Worm (Caenorhabditis elegans) whole organism, L3 larva: Measurements from ENCODE around the gene C13A2.7.
A peak's percentile ranks its signal among the peaks of the same experiment; 100 is the strongest.

ENCODE experiments used
- R02D3.7 ChIP-seq: fragments of 150-350 bp; optimal IDR thresholded peaks from 2 replicates; lab custom pipeline; 2014; ENCODE audit warnings: missing biosample characterization, missing genetic modification characterization
- ZK546.5 ChIP-seq: sonication (generic microtip); optimal IDR thresholded peaks from 2 replicates; lab custom pipeline; 2017; ENCODE audit warnings: missing biosample characterization, missing genetic modification characterization
- aly-2 ChIP-seq: fragments of 150-350 bp; optimal IDR thresholded peaks from 2 replicates; lab custom pipeline; 2014; ENCODE audit warnings: missing biosample characterization, missing genetic modification characterization
- ama-1 ChIP-seq: fragments of 150-350 bp; optimal IDR thresholded peaks from 2 replicates; lab custom pipeline; 2018
- ceh-28 ChIP-seq: fragments of 150-350 bp; optimal IDR thresholded peaks from 2 replicates; lab custom pipeline; 2014; ENCODE audit warnings: missing biosample characterization, missing genetic modification reagents, missing genetic modification characterization
- ceh-82 ChIP-seq: fragments of 150-350 bp; optimal IDR thresholded peaks from 2 replicates; lab custom pipeline; 2014; ENCODE audit warnings: missing biosample characterization, missing genetic modification characterization
- egl-5 ChIP-seq: fragments of 150-350 bp; optimal IDR thresholded peaks from 2 replicates; lab custom pipeline; 2017; ENCODE audit warnings: missing biosample characterization, missing genetic modification reagents, missing genetic modification characterization, inconsistent platforms
- elt-1 ChIP-seq: fragments of 150-350 bp; optimal IDR thresholded peaks from 2 replicates; lab custom pipeline; 2014; ENCODE audit warnings: missing biosample characterization, missing genetic modification characterization
- elt-2 ChIP-seq: sonication (generic microtip); optimal IDR thresholded peaks from 2 replicates; lab custom pipeline; 2016; ENCODE audit warnings: missing genetic modification reagents, mild to moderate bottlenecking, missing genetic modification characterization, missing compliant biosample characterization
- eor-1 ChIP-seq, 2 experiments: fragments of 150-350 bp; optimal IDR thresholded peaks; 2 replicates each; lab custom pipeline; 2014 to 2018; ENCODE audit warnings: missing biosample characterization in 2 of 2, missing genetic modification characterization in 2 of 2
- fkh-10 ChIP-seq: sonication (generic microtip); optimal IDR thresholded peaks from 2 replicates; lab custom pipeline; 2017; ENCODE audit warnings: missing biosample characterization, missing genetic modification reagents, missing genetic modification characterization
- fkh-2 ChIP-seq: fragments of 150-350 bp; optimal IDR thresholded peaks from 2 replicates; lab custom pipeline; 2014; ENCODE audit warnings: missing biosample characterization, missing genetic modification reagents, missing genetic modification characterization
- fos-1 ChIP-seq: fragments of 150-350 bp; optimal IDR thresholded peaks from 2 replicates; lab custom pipeline; 2014; ENCODE audit warnings: missing biosample characterization, missing genetic modification characterization
- hmg-11 ChIP-seq: sonication (generic microtip); optimal IDR thresholded peaks from 2 replicates; lab custom pipeline; 2016; ENCODE audit warnings: missing genetic modification characterization, missing compliant biosample characterization
- jun-1 ChIP-seq: fragments of 150-350 bp; optimal IDR thresholded peaks from 2 replicates; lab custom pipeline; 2014; ENCODE audit warnings: missing biosample characterization, missing genetic modification reagents, missing genetic modification characterization
- lin-15B ChIP-seq: fragments of 150-350 bp; optimal IDR thresholded peaks from 2 replicates; lab custom pipeline; 2014; ENCODE audit warnings: missing biosample characterization, missing genetic modification characterization
- lin-39 ChIP-seq: fragments of 150-350 bp; optimal IDR thresholded peaks from 2 replicates; lab custom pipeline; 2018; ENCODE audit warnings: missing biosample characterization, missing genetic modification reagents, missing genetic modification characterization
- lsy-12 ChIP-seq: sonication (generic microtip); optimal IDR thresholded peaks from 2 replicates; lab custom pipeline; 2016; ENCODE audit warnings: mild to moderate bottlenecking, missing genetic modification characterization, missing compliant biosample characterization
- mdl-1 ChIP-seq: fragments of 150-350 bp; optimal IDR thresholded peaks from 2 replicates; lab custom pipeline; 2014; ENCODE audit warnings: missing biosample characterization, missing genetic modification characterization
- mml-1 ChIP-seq: fragments of 150-350 bp; sonication (generic microtip); optimal IDR thresholded peaks from 3 replicates; lab custom pipeline; 2014; ENCODE audit warnings: missing biosample characterization, missing genetic modification characterization
- nfya-1 ChIP-seq: sonication (generic microtip); optimal IDR thresholded peaks from 2 replicates; lab custom pipeline; 2017; ENCODE audit warnings: missing genetic modification characterization, mild to moderate bottlenecking, missing compliant biosample characterization, antibody characterized with exemption, moderate library complexity; ENCODE audit not compliant: insufficient read depth
- nhr-11 ChIP-seq: fragments of 150-350 bp; optimal IDR thresholded peaks from 2 replicates; lab custom pipeline; 2014; ENCODE audit warnings: missing biosample characterization, missing genetic modification characterization
- nhr-12 ChIP-seq: fragments of 150-350 bp; optimal IDR thresholded peaks from 2 replicates; lab custom pipeline; 2014; ENCODE audit warnings: missing biosample characterization, missing genetic modification characterization
- nhr-23 ChIP-seq: fragments of 150-350 bp; optimal IDR thresholded peaks from 2 replicates; lab custom pipeline; 2014; ENCODE audit warnings: missing biosample characterization, missing genetic modification reagents, missing genetic modification characterization
- nhr-237 ChIP-seq: fragments of 150-350 bp; optimal IDR thresholded peaks from 2 replicates; lab custom pipeline; 2014; ENCODE audit warnings: missing biosample characterization, missing genetic modification characterization
- nhr-25 ChIP-seq: sonication (generic microtip); optimal IDR thresholded peaks from 2 replicates; lab custom pipeline; 2017; ENCODE audit warnings: missing biosample characterization, missing genetic modification characterization
- nhr-28 ChIP-seq: fragments of 150-350 bp; optimal IDR thresholded peaks from 2 replicates; lab custom pipeline; 2014; ENCODE audit warnings: missing biosample characterization, missing genetic modification characterization
- nhr-43 ChIP-seq: sonication (generic microtip); optimal IDR thresholded peaks from 2 replicates; lab custom pipeline; 2016; ENCODE audit warnings: mild to moderate bottlenecking, missing genetic modification characterization, missing compliant biosample characterization; ENCODE audit not compliant: poor library complexity, severe bottlenecking
- nhr-67 ChIP-seq: fragments of 150-350 bp; optimal IDR thresholded peaks from 2 replicates; lab custom pipeline; 2014; ENCODE audit warnings: missing biosample characterization, missing genetic modification characterization
- nhr-76 ChIP-seq: fragments of 150-350 bp; sonication (generic microtip); optimal IDR thresholded peaks from 5 replicates; lab custom pipeline; 2014; ENCODE audit warnings: missing biosample characterization, missing genetic modification characterization
- nhr-77 ChIP-seq: fragments of 150-350 bp; optimal IDR thresholded peaks from 2 replicates; lab custom pipeline; 2014; ENCODE audit warnings: missing biosample characterization, missing genetic modification characterization
- pha-4 ChIP-seq: fragments of 150-350 bp; optimal IDR thresholded peaks from 2 replicates; lab custom pipeline; 2014; ENCODE audit warnings: missing biosample characterization, missing genetic modification reagents, missing genetic modification characterization
- pqm-1 ChIP-seq: fragments of 150-350 bp; optimal IDR thresholded peaks from 2 replicates; lab custom pipeline; 2017; ENCODE audit warnings: missing biosample characterization, missing genetic modification characterization, inconsistent platforms
- sea-2 ChIP-seq: fragments of 150-350 bp; sonication (generic microtip); optimal IDR thresholded peaks from 4 replicates; lab custom pipeline; 2014; ENCODE audit warnings: missing biosample characterization, missing genetic modification reagents, missing genetic modification characterization
- skn-1 ChIP-seq: fragments of 150-350 bp; optimal IDR thresholded peaks from 2 replicates; lab custom pipeline; 2014; ENCODE audit warnings: missing biosample characterization, missing genetic modification characterization
- snpc-4 ChIP-seq: fragments of 150-350 bp; optimal IDR thresholded peaks from 2 replicates; lab custom pipeline; 2014; ENCODE audit warnings: missing biosample characterization, missing genetic modification characterization
- unc-39 ChIP-seq: sonication (generic microtip); optimal IDR thresholded peaks from 4 replicates; lab custom pipeline; 2017; ENCODE audit warnings: missing biosample characterization, missing genetic modification characterization
- unc-62 ChIP-seq: fragments of 150-350 bp; sonication (generic microtip); optimal IDR thresholded peaks from 4 replicates; lab custom pipeline; 2014; ENCODE audit warnings: missing biosample characterization, missing genetic modification reagents, missing genetic modification characterization
- ztf-4 ChIP-seq: fragments of 150-350 bp; optimal IDR thresholded peaks from 2 replicates; lab custom pipeline; 2014; ENCODE audit warnings: missing biosample characterization, missing genetic modification characterization

Gene C13A2.7

ce11 chrV:7231524-7231923 lies 34.6 kb upstream of the C13A2.7 start:
- TF ChIP-seq elt-1 (tag; lab: Kevin White, UChicago) (no peak), ztf-4 (tag; lab: Kevin White, UChicago) (no peak), ZK546.5 (no peak), elt-2 (no peak), aly-2 (tag; lab: Kevin White, UChicago) (no peak), R02D3.7 (tag; lab: Kevin White, UChicago) (no peak), hmg-11 (no peak), unc-39 (tag; lab: Kevin White, UChicago) (no peak), eor-1 (tag; optimal IDR thresholded peaks at IDR 0.05; lab: Kevin White, UChicago) (no peak), nhr-237 (tag; lab: Kevin White, UChicago) (no peak), nhr-12 (tag; lab: Kevin White, UChicago) (no peak)

- TF ChIP-seq fkh-10 (GFP tag; lab: Kevin White, UChicago) (no peak), nhr-11 (no peak), ceh-82 (tag; lab: Kevin White, UChicago) (no peak), lin-15B (tag; lab: Kevin White, UChicago) (no peak), nhr-76 (no peak), sea-2 (GFP tag; lab: Kevin White, UChicago) (no peak), nhr-12 (tag; lab: Kevin White, UChicago) (no peak), nhr-67 (no peak), fos-1 (no peak), mdl-1 (no peak)
Measured at ce11 chrV:7234726-7235125, 31.4 kb upstream of the C13A2.7 start, which contains the start of gene C05C8.5. Gene C05C8.5, minus strand, starts transcription at chrV:7234826.

- TF ChIP-seq ceh-82 (tag; lab: Kevin White, UChicago) (no peak), sea-2 (GFP tag; lab: Kevin White, UChicago) (no peak), jun-1 (no peak)
Measured at ce11 chrV:7236694-7237093, 29.4 kb upstream of the C13A2.7 start.

ce11 chrV:7237094-7237132 lies 29.2 kb upstream of the C13A2.7 start, which contains the start of gene hpo-9:
Gene hpo-9, minus strand, starts transcription at chrV:7237130.
- no peak for TF ChIP-seq elt-2
- no peak for TF ChIP-seq jun-1
- TF ChIP-seq mml-1 (tag; lab: Kevin White, UChicago), result no peak
- TF ChIP-seq, all 47 proteins: peak for 0

ce11 chrV:7237133-7237532 lies 29.0 kb upstream of the C13A2.7 start, which contains the start of gene hyls-1:
Gene hyls-1, plus strand, starts transcription at chrV:7237381.
- TF ChIP-seq lin-15B (tag; lab: Kevin White, UChicago) (peak; percentile 92), lsy-12 (no peak), nhr-77 (tag; lab: Kevin White, UChicago) (no peak), snpc-4 (tag; lab: Kevin White, UChicago) (peak; percentile 57), nhr-23 (tag; lab: Kevin White, UChicago) (peak; percentile 94), nhr-76 (no peak), fkh-2 (tag; lab: Kevin White, UChicago) (no peak), nhr-67 (no peak), hmg-11 (peak; percentile 86), nhr-25 (tag; lab: Kevin White, UChicago) (peak; percentile 80), fos-1 (no peak), nhr-28 (tag; lab: Kevin White, UChicago) (no peak), pha-4 (peak; percentile 96), nhr-43 (tag; lab: Kevin White, UChicago) (peak; percentile 92), nfya-1 (tag; lab: Kevin White, UChicago) (peak; percentile 91), ceh-82 (tag; lab: Kevin White, UChicago) (peak; percentile 57), ceh-28 (tag; lab: Kevin White, UChicago) (peak; percentile 65), pqm-1 (peak; percentile 31), ZK546.5 (no peak), elt-2 (peak; percentile 51), lin-39 (tag; lab: Kevin White, UChicago) (peak; percentile 56), R02D3.7 (tag; lab: Kevin White, UChicago) (peak; percentile 69), ztf-4 (tag; lab: Kevin White, UChicago) (no peak), skn-1 (tag; lab: Kevin White, UChicago) (peak; percentile 37), egl-5 (tag; lab: Kevin White, UChicago) (peak; percentile 95), unc-62 (GFP tag; lab: Kevin White, UChicago) (no peak), ama-1 (lab: Kevin White, UChicago) (peak; percentile 32)
